Worm (Caenorhabditis elegans) whole organism, L1 larva: ENCODE results near the gene math-3.
A peak's percentile ranks its signal among the peaks of the same experiment; 100 is the strongest.

Source experiments
- ama-1 ChIP-seq: fragments of 150-350 bp; optimal IDR thresholded peaks from 2 replicates; lab custom pipeline; 2014
- egl-27 ChIP-seq, 2 experiments: fragments of 150-350 bp in 1 of 2; sonication (generic microtip); optimal IDR thresholded peaks; 3 replicates each; lab custom pipeline; 2017 to 2018; ENCODE audit warnings: missing biosample characterization in 2 of 2, missing genetic modification characterization in 2 of 2, missing genetic modification reagents in 2 of 2
- lin-35 ChIP-seq, 2 experiments: fragments of 150-350 bp; optimal IDR thresholded peaks; 2 replicates each; lab custom pipeline; 2014; ENCODE audit warnings: missing biosample characterization in 2 of 2, missing genetic modification characterization in 2 of 2, missing genetic modification reagents in 2 of 2
- sptf-1 ChIP-seq: fragments of 150-350 bp; optimal IDR thresholded peaks from 2 replicates; lab custom pipeline; 2014; ENCODE audit warnings: missing biosample characterization, missing genetic modification characterization
- unc-62 ChIP-seq: fragments of 150-350 bp; optimal IDR thresholded peaks from 2 replicates; lab custom pipeline; 2014; ENCODE audit warnings: missing biosample characterization, missing genetic modification reagents, missing genetic modification characterization
- unc-86 ChIP-seq: sonication (generic microtip); optimal IDR thresholded peaks from 2 replicates; lab custom pipeline; 2016; ENCODE audit warnings: missing genetic modification characterization, missing compliant biosample characterization
- ztf-11 ChIP-seq, 2 experiments: sonication (generic microtip); optimal IDR thresholded peaks; 2 replicates each; lab custom pipeline; 2016 to 2017; ENCODE audit warnings: missing genetic modification characterization in 2 of 2, missing biosample characterization in 1 of 2, missing compliant biosample characterization in 1 of 2

ce11 chrII:1808217-1808616, 36.3 kb downstream of the math-3 start, which contains the start of gene C08F1.8:
- peak in 1 of 2 experiments; percentile 8 for TF ChIP-seq lin-35 (GFP tag; optimal IDR thresholded peaks at IDR 0.05; lab: Kevin White, UChicago)
- no peak for TF ChIP-seq sptf-1 (tag; lab: Kevin White, UChicago)
- TF ChIP-seq unc-62 (GFP tag; lab: Kevin White, UChicago): no peak
- TF ChIP-seq egl-27 (tag; optimal IDR thresholded peaks at IDR 0.05; lab: Kevin White, UChicago): no peak
- no peak for TF ChIP-seq ama-1 (lab: Kevin White, UChicago)
- TF ChIP-seq ztf-11 (tag; optimal IDR thresholded peaks at IDR 0.05; lab: Kevin White, UChicago): no peak
- peak; percentile 52 for TF ChIP-seq unc-86
